Fruit fly (Drosophila melanogaster): ENCODE data around the gene Mob2.

Mob2 gene

dm6 chr3L:11540330-11540702 lies 21.7 kb downstream of the Mob2 start:
- TF ChIP-seq CrebA (GFP tag; optimal IDR thresholded peaks at IDR 0.05; ENCODE audit: borderline replicate concordance) (no peak), Hr78 (GFP tag; optimal IDR thresholded peaks at IDR 0.05) (no peak), psq (GFP tag; optimal IDR thresholded peaks at IDR 0.05) (no peak), Myc (optimal IDR thresholded peaks at IDR 0.05) (no peak), rgr (GFP tag; optimal IDR thresholded peaks at IDR 0.05) (no peak), dmrt93B (GFP tag; optimal IDR thresholded peaks at IDR 0.05) (no peak), Abd-B (GFP tag; optimal IDR thresholded peaks at IDR 0.05) (no peak), br (GFP tag; optimal IDR thresholded peaks at IDR 0.05) (no peak), woc (GFP tag; optimal IDR thresholded peaks at IDR 0.05) (no peak), tai (GFP tag; optimal IDR thresholded peaks at IDR 0.05) (no peak), foxo (GFP tag; optimal IDR thresholded peaks at IDR 0.05) (no peak), pan (optimal IDR thresholded peaks at IDR 0.05) (no peak), Sp1 (GFP tag; optimal IDR thresholded peaks at IDR 0.05) (no peak), brk (GFP tag; optimal IDR thresholded peaks at IDR 0.05) (no peak), dsf (GFP tag; optimal IDR thresholded peaks at IDR 0.05; ENCODE audit: borderline replicate concordance) (no peak), Rel (GFP tag; optimal IDR thresholded peaks at IDR 0.05) (no peak), Rel (tag; optimal IDR thresholded peaks at IDR 0.05) (no peak), usp (GFP tag; optimal IDR thresholded peaks at IDR 0.05) (no peak), Dif (GFP tag; optimal IDR thresholded peaks at IDR 0.05; ENCODE audit: partially characterized antibody) (no peak), Mio (GFP tag; optimal IDR thresholded peaks at IDR 0.05) (no peak), HLH106 (tag; optimal IDR thresholded peaks at IDR 0.05) (no peak)

dm6 chr3L:11539511-11540329 lies 22.3 kb downstream of the Mob2 start:
- TF ChIP-seq dmrt93B (GFP tag; optimal IDR thresholded peaks at IDR 0.05) (no peak), fru (GFP tag; optimal IDR thresholded peaks at IDR 0.05) (no peak), pan (optimal IDR thresholded peaks at IDR 0.05) (no peak), lola (GFP tag; optimal IDR thresholded peaks at IDR 0.05) (no peak), dl (GFP tag; optimal IDR thresholded peaks at IDR 0.05; ENCODE audit: insufficient read depth in 1 of 2, partially characterized antibody in 2 of 2) (no peak), GATAd (GFP tag; optimal IDR thresholded peaks at IDR 0.05) (no peak), usp (GFP tag; optimal IDR thresholded peaks at IDR 0.05) (no peak), ey (GFP tag; optimal IDR thresholded peaks at IDR 0.05) (no peak), psq (GFP tag; optimal IDR thresholded peaks at IDR 0.05) (no peak), CrebA (GFP tag; optimal IDR thresholded peaks at IDR 0.05; ENCODE audit: borderline replicate concordance) (no peak), Hnf4 (GFP tag; optimal IDR thresholded peaks at IDR 0.05) (no peak), Rel (GFP tag; optimal IDR thresholded peaks at IDR 0.05) (no peak), Rel (tag; optimal IDR thresholded peaks at IDR 0.05) (no peak), HLH106 (tag; optimal IDR thresholded peaks at IDR 0.05) (no peak), Dif (GFP tag; optimal IDR thresholded peaks at IDR 0.05; ENCODE audit: partially characterized antibody) (no peak), Sp1 (GFP tag; optimal IDR thresholded peaks at IDR 0.05) (no peak), tai (GFP tag; optimal IDR thresholded peaks at IDR 0.05) (no peak)

dm6 chr3L:11536767-11537419 lies 25.1 kb downstream of the Mob2 start:
- TF ChIP-seq Jra (GFP tag; optimal IDR thresholded peaks at IDR 0.05) (peak; percentile 4), Sp1 (GFP tag; optimal IDR thresholded peaks at IDR 0.05) (no peak)

- no peak for TF ChIP-seq ey (GFP tag; optimal IDR thresholded peaks at IDR 0.05)
- no peak for TF ChIP-seq rgr (GFP tag; optimal IDR thresholded peaks at IDR 0.05)
- TF ChIP-seq Vsx2 (GFP tag; optimal IDR thresholded peaks at IDR 0.05; ENCODE audit: partially characterized antibody): no peak
- TF ChIP-seq brk (GFP tag; optimal IDR thresholded peaks at IDR 0.05): no peak
- TF ChIP-seq Jra (GFP tag; optimal IDR thresholded peaks at IDR 0.05): no peak
- no peak for TF ChIP-seq N (GFP tag; optimal IDR thresholded peaks at IDR 0.05)
- no peak for TF ChIP-seq Mio (GFP tag; optimal IDR thresholded peaks at IDR 0.05)
- TF ChIP-seq psq (GFP tag; optimal IDR thresholded peaks at IDR 0.05): no peak
- TF ChIP-seq foxo (GFP tag; optimal IDR thresholded peaks at IDR 0.05): peak in 1 of 2 experiments; percentile 21
- no peak for TF ChIP-seq lola (GFP tag; optimal IDR thresholded peaks at IDR 0.05)
- TF ChIP-seq Hnf4 (GFP tag; optimal IDR thresholded peaks at IDR 0.05): no peak
- TF ChIP-seq CG32264 (GFP tag; optimal IDR thresholded peaks at IDR 0.05): no peak
- no peak for TF ChIP-seq sv (GFP tag; optimal IDR thresholded peaks at IDR 0.05)
- TF ChIP-seq HLH106 (tag; optimal IDR thresholded peaks at IDR 0.05): peak; percentile 19
- TF ChIP-seq h (GFP tag; optimal IDR thresholded peaks at IDR 0.05): peak; percentile 36
- no peak for TF ChIP-seq fru (GFP tag; optimal IDR thresholded peaks at IDR 0.05)
- no peak for TF ChIP-seq Dfd (GFP tag; optimal IDR thresholded peaks at IDR 0.05)
- TF ChIP-seq Hr78 (GFP tag; optimal IDR thresholded peaks at IDR 0.05): no peak
- no peak for TF ChIP-seq Hr83 (GFP tag; optimal IDR thresholded peaks at IDR 0.05; ENCODE audit: poor library complexity, severe bottlenecking)
Observed at dm6 chr3L:11536132-11536531, 25.9 kb downstream of the Mob2 start.

All from whole organism, wandering third instar larva.